Worm (Caenorhabditis elegans) whole organism, midembryonic: ENCODE data around the gene oac-6.

Experiments
- T22C8.4 ChIP-seq: fragments of 200-800 bp; sonication (Bioruptor generic); IDR thresholded peaks from 2 replicates; pipeline ENCODE4 v1.3.6; 2022; ENCODE audit warnings: missing genetic modification characterization, missing compliant biosample characterization
- cog-1 ChIP-seq: sonication (generic microtip); optimal IDR thresholded peaks from 2 replicates; lab custom pipeline; 2016; ENCODE audit warnings: missing genetic modification characterization, missing compliant biosample characterization
- flt-1 ChIP-seq: fragments of 200-800 bp; sonication (Bioruptor generic); IDR thresholded peaks from 2 replicates; pipeline ENCODE4 v1.3.6; 2022; ENCODE audit warnings: missing genetic modification characterization, missing compliant biosample characterization
- klf-2 ChIP-seq: fragments of 200-800 bp; sonication (Bioruptor generic); conservative IDR thresholded peaks from 2 replicates; pipeline ENCODE4 v1.3.6; 2022; ENCODE audit warnings: missing genetic modification reagents, missing genetic modification characterization, missing compliant biosample characterization
- med-1 ChIP-seq: sonication (generic microtip); optimal IDR thresholded peaks from 2 replicates; lab custom pipeline; 2017; ENCODE audit warnings: missing genetic modification characterization, mild to moderate bottlenecking, missing compliant biosample characterization, antibody characterized with exemption, missing genetic modification reagents; ENCODE audit not compliant: insufficient read depth
- ref-1 ChIP-seq: fragments of 200-800 bp; sonication (Bioruptor generic); conservative IDR thresholded peaks from 2 replicates; pipeline ENCODE4 v1.3.6; 2022; ENCODE audit warnings: missing genetic modification reagents, missing genetic modification characterization, missing compliant biosample characterization
- tab-1 ChIP-seq: fragments of 200-800 bp; sonication (Bioruptor generic); IDR thresholded peaks from 2 replicates; pipeline ENCODE4 v1.3.6; 2022; ENCODE audit warnings: missing genetic modification characterization, missing compliant biosample characterization
- ztf-23 ChIP-seq: fragments of 200-800 bp; sonication (Bioruptor generic); IDR thresholded peaks from 2 replicates; pipeline ENCODE4 v1.3.6; 2022; ENCODE audit warnings: missing genetic modification reagents, missing genetic modification characterization, missing compliant biosample characterization
- ztf-29 ChIP-seq: fragments of 200-800 bp; sonication (Bioruptor generic); IDR thresholded peaks from 2 replicates; pipeline ENCODE4 v1.3.6; 2022; ENCODE audit warnings: missing genetic modification reagents, missing genetic modification characterization, missing compliant biosample characterization

ce11 chrV:16354675-16355074 lies 52.2 kb downstream of the oac-6 start:
- TF ChIP-seq ztf-23 (no peak), ztf-29 (GFP tag; lab: Robert Waterston, UW) (no peak), med-1 (GFP tag; lab: Kevin White, UChicago) (no peak), ref-1 (GFP tag; lab: Robert Waterston, UW) (no peak), flt-1 (no peak), cog-1 (no peak), tab-1 (GFP tag; lab: Robert Waterston, UW) (no peak), klf-2 (no peak), T22C8.4 (no peak)
